Fruit fly (Drosophila melanogaster) whole organism, embryonic: ENCODE data around the gene Prp18.

Source experiments
- CG11504 ChIP-seq: fragments of 200-800 bp; sonication (Bioruptor generic); optimal IDR thresholded peaks from 3 replicates; lab custom pipeline; 2019; ENCODE audit warnings: missing biosample characterization, mild to moderate bottlenecking, missing genetic modification characterization, moderate library complexity
- CG11560 ChIP-seq: fragments of 200-800 bp; sonication (Bioruptor generic); IDR thresholded peaks from 3 replicates; pipeline ENCODE4 v1.3.6; 2022; ENCODE audit warnings: missing biosample characterization, missing genetic modification characterization
- CG11696 ChIP-seq: fragments of 200-800 bp; sonication (Bioruptor generic); IDR thresholded peaks from 2 replicates; pipeline ENCODE4 v1.3.6; 2022; ENCODE audit warnings: missing biosample characterization, missing genetic modification characterization
- CG12299 ChIP-seq: fragments of 200-800 bp; sonication (Bioruptor generic); optimal IDR thresholded peaks from 2 replicates; lab custom pipeline; 2018; ENCODE audit warnings: missing biosample characterization, mild to moderate bottlenecking, missing genetic modification characterization
- CG12391 ChIP-seq: fragments of 200-800 bp; sonication (Bioruptor generic); optimal IDR thresholded peaks from 3 replicates; lab custom pipeline; 2018; ENCODE audit warnings: missing biosample characterization, mild to moderate bottlenecking, missing genetic modification characterization, moderate library complexity
- CG13287 ChIP-seq: fragments of 200-800 bp; sonication (Bioruptor generic); IDR thresholded peaks from 2 replicates; pipeline ENCODE4 v1.3.6; 2022; ENCODE audit warnings: missing biosample characterization, missing genetic modification characterization; ENCODE audit not compliant: partially characterized antibody
- CG13775 ChIP-seq: fragments of 200-800 bp; sonication (Bioruptor generic); optimal IDR thresholded peaks from 3 replicates; lab custom pipeline; 2017; ENCODE audit warnings: missing biosample characterization, mild to moderate bottlenecking, missing genetic modification characterization
- CG2116 ChIP-seq: fragments of 200-800 bp; sonication (Bioruptor generic); optimal IDR thresholded peaks from 3 replicates; lab custom pipeline; 2018; ENCODE audit warnings: missing biosample characterization, mild to moderate bottlenecking, missing genetic modification characterization
- CG2889 ChIP-seq: fragments of 200-800 bp; sonication (Bioruptor generic); IDR thresholded peaks from 3 replicates; pipeline ENCODE4 v1.3.6; 2022; ENCODE audit warnings: missing biosample characterization, missing genetic modification characterization
- CG32772 ChIP-seq: fragments of 200-800 bp; sonication (Bioruptor generic); IDR thresholded peaks from 2 replicates; pipeline ENCODE4 v1.3.6; 2022; ENCODE audit warnings: missing biosample characterization, missing genetic modification characterization
- CG33213 ChIP-seq: fragments of 200-800 bp; sonication (Bioruptor generic); optimal IDR thresholded peaks from 3 replicates; lab custom pipeline; 2016; ENCODE audit warnings: missing biosample characterization, missing genetic modification characterization
- CG3726 ChIP-seq: fragments of 200-800 bp; sonication (Bioruptor generic); IDR thresholded peaks from 3 replicates; pipeline ENCODE4, ENCODE4 v1.3.6; 2022; ENCODE audit warnings: missing biosample characterization, missing genetic modification characterization
- CG5953 ChIP-seq: fragments of 200-800 bp; sonication (Bioruptor generic); IDR thresholded peaks from 2 replicates; pipeline ENCODE4 v1.3.6; 2022; ENCODE audit warnings: missing biosample characterization, missing genetic modification characterization
- CG6791 ChIP-seq: fragments of 200-800 bp; sonication (Bioruptor generic); IDR thresholded peaks from 3 replicates; pipeline ENCODE4 v1.3.6; 2022; ENCODE audit warnings: missing biosample characterization, missing genetic modification characterization; ENCODE audit not compliant: partially characterized antibody
- CG7357 ChIP-seq: fragments of 200-800 bp; sonication (Bioruptor generic); IDR thresholded peaks from 3 replicates; pipeline ENCODE4 v1.3.6; 2022; ENCODE audit warnings: missing biosample characterization, missing genetic modification characterization
- D19A ChIP-seq: fragments of 200-800 bp; optimal IDR thresholded peaks from 3 replicates; lab custom pipeline; 2019; ENCODE audit warnings: missing biosample characterization, mild to moderate bottlenecking, missing genetic modification characterization, moderate library complexity
- Dfd ChIP-seq, 2 experiments: fragments of >200 bp; optimal IDR thresholded peaks; 2 replicates each; lab custom pipeline; 2017; ENCODE audit warnings: missing biosample characterization in 2 of 2, missing genetic modification characterization in 2 of 2
- Dip3 ChIP-seq: fragments of 200-800 bp; sonication (Bioruptor generic); optimal IDR thresholded peaks from 3 replicates; lab custom pipeline; 2016; ENCODE audit warnings: missing biosample characterization, missing genetic modification characterization
- Dref ChIP-seq: fragments of 200-800 bp; sonication (Bioruptor generic); IDR thresholded peaks from 2 replicates; pipeline ENCODE4 v1.3.6; 2022; ENCODE audit warnings: missing biosample characterization, missing genetic modification characterization
- HLH3B ChIP-seq: fragments of 200-800 bp; sonication (Bioruptor generic); IDR thresholded peaks from 2 replicates; pipeline ENCODE4 v1.3.6; 2022; ENCODE audit warnings: missing biosample characterization, missing genetic modification characterization
- Hr3 ChIP-seq: fragments of 200-800 bp; sonication (Bioruptor generic); optimal IDR thresholded peaks from 3 replicates; lab custom pipeline; 2016; ENCODE audit warnings: missing biosample characterization, missing genetic modification characterization
- Lhr ChIP-seq: fragments of 200-800 bp; sonication (Bioruptor generic); optimal IDR thresholded peaks from 3 replicates; lab custom pipeline; 2017; ENCODE audit warnings: mild to moderate bottlenecking, missing biosample characterization, missing genetic modification reagents, missing genetic modification characterization
- Mrtf ChIP-seq: fragments of 200-800 bp; sonication (Bioruptor generic); IDR thresholded peaks from 3 replicates; pipeline ENCODE4 v1.3.6; 2022; ENCODE audit warnings: missing biosample characterization, missing genetic modification characterization
- NFAT ChIP-seq: fragments of 200-800 bp; sonication (Bioruptor generic); IDR thresholded peaks from 2 replicates; pipeline ENCODE4 v1.3.6; 2022; ENCODE audit warnings: missing biosample characterization, missing genetic modification characterization
- Ravus ChIP-seq: fragments of 200-800 bp; sonication (Bioruptor generic); IDR thresholded peaks from 2 replicates; pipeline ENCODE4 v1.3.6; 2022; ENCODE audit warnings: missing biosample characterization, missing genetic modification characterization
- Six4 ChIP-seq: fragments of 200-800 bp; sonication (Bioruptor generic); optimal IDR thresholded peaks from 2 replicates; lab custom pipeline; 2016; ENCODE audit warnings: missing biosample characterization, missing genetic modification characterization
- Usf ChIP-seq: fragments of 200-800 bp; sonication (Bioruptor generic); optimal IDR thresholded peaks from 2 replicates; lab custom pipeline; 2017; ENCODE audit warnings: missing genotype, missing biosample characterization, missing genetic modification characterization
- Xrp1 ChIP-seq: fragments of 200-800 bp; sonication (Bioruptor generic); IDR thresholded peaks from 2 replicates; pipeline ENCODE4 v1.3.6; 2022; ENCODE audit warnings: missing biosample characterization, missing genetic modification characterization
- ab ChIP-seq: fragments of 200-800 bp; sonication (Bioruptor generic); optimal IDR thresholded peaks from 2 replicates; lab custom pipeline; 2016; ENCODE audit warnings: missing biosample characterization, missing genetic modification characterization
- ac ChIP-seq: fragments of 200-800 bp; sonication (Bioruptor generic); optimal IDR thresholded peaks from 3 replicates; lab custom pipeline; 2017; ENCODE audit warnings: missing biosample characterization, mild to moderate bottlenecking, missing genetic modification characterization
- ash1 ChIP-seq: fragments of 200-800 bp; sonication (Bioruptor generic); optimal IDR thresholded peaks from 2 replicates; lab custom pipeline; 2018; ENCODE audit warnings: missing biosample characterization, mild to moderate bottlenecking, missing genetic modification characterization
- ato ChIP-seq: fragments of 200-800 bp; sonication (Bioruptor generic); IDR thresholded peaks from 2 replicates; pipeline ENCODE4 v1.3.6; 2022; ENCODE audit warnings: missing biosample characterization, missing genetic modification characterization; ENCODE audit not compliant: partially characterized antibody
- bab2 ChIP-seq: fragments of 200-800 bp; sonication (Bioruptor generic); optimal IDR thresholded peaks from 2 replicates; lab custom pipeline; 2016; ENCODE audit warnings: missing biosample characterization, missing genetic modification characterization
- ci ChIP-seq: fragments of 200-800 bp; sonication (Bioruptor generic); IDR thresholded peaks from 3 replicates; pipeline ENCODE4 v1.3.6; 2022; ENCODE audit warnings: missing biosample characterization, missing genetic modification characterization
- cwo ChIP-seq: fragments of 200-800 bp; sonication (Bioruptor generic); optimal IDR thresholded peaks from 3 replicates; lab custom pipeline; 2017; ENCODE audit warnings: missing biosample characterization, missing genetic modification characterization, mild to moderate bottlenecking, moderate library complexity, missing genetic modification reagents
- da ChIP-seq: fragments of 200-800 bp; sonication (Bioruptor generic); optimal IDR thresholded peaks from 2 replicates; lab custom pipeline; 2016; ENCODE audit warnings: missing biosample characterization, missing genetic modification characterization
- dmrt11E ChIP-seq: fragments of 200-800 bp; sonication (Bioruptor generic); optimal IDR thresholded peaks from 3 replicates; lab custom pipeline; 2018; ENCODE audit warnings: missing biosample characterization, mild to moderate bottlenecking, missing genetic modification characterization, moderate library complexity
- dmrt99B ChIP-seq: fragments of 200-800 bp; sonication (Bioruptor generic); optimal IDR thresholded peaks from 2 replicates; lab custom pipeline; 2018; ENCODE audit warnings: missing biosample characterization, mild to moderate bottlenecking, missing genetic modification characterization, moderate library complexity
- eyg ChIP-seq: fragments of 200-800 bp; sonication (Bioruptor generic); optimal IDR thresholded peaks from 3 replicates; lab custom pipeline; 2016; ENCODE audit warnings: missing biosample characterization, missing genetic modification characterization
- h ChIP-seq: fragments of >200 bp; optimal IDR thresholded peaks from 2 replicates; lab custom pipeline; 2017
- jumu ChIP-seq: fragments of 200-800 bp; sonication (Bioruptor generic); optimal IDR thresholded peaks from 3 replicates; lab custom pipeline; 2016; ENCODE audit warnings: missing biosample characterization, missing genetic modification characterization
- lola ChIP-seq, 3 experiments: fragments of >200 bp in 2 of 3; fragments of 200-800 bp in 1 of 3; sonication (Bioruptor generic) in 1 of 3; optimal IDR thresholded peaks; 2 replicates each; lab custom pipeline; 2017 to 2019; ENCODE audit warnings: missing biosample characterization in 3 of 3, missing genetic modification characterization in 3 of 3, mild to moderate bottlenecking in 1 of 3, moderate library complexity in 1 of 3
- nau ChIP-seq: fragments of 200-800 bp; sonication (Bioruptor generic); optimal IDR thresholded peaks from 3 replicates; lab custom pipeline; 2017; ENCODE audit warnings: missing biosample characterization, mild to moderate bottlenecking, missing genetic modification characterization, missing genetic modification reagents
- nerfin-1 ChIP-seq: fragments of 200-800 bp; sonication (Bioruptor generic); optimal IDR thresholded peaks from 3 replicates; lab custom pipeline; 2019; ENCODE audit warnings: missing biosample characterization, mild to moderate bottlenecking, missing genetic modification characterization, moderate library complexity
- ranshi ChIP-seq: fragments of 200-800 bp; sonication (Bioruptor generic); IDR thresholded peaks from 2 replicates; pipeline ENCODE4 v1.3.6; 2022; ENCODE audit warnings: missing biosample characterization, missing genetic modification characterization
- sc ChIP-seq, 3 experiments: fragments of >200 bp in 2 of 3; fragments of 200-800 bp in 1 of 3; sonication (Bioruptor generic) in 1 of 3; optimal IDR thresholded peaks; 2 replicates in 2 of 3; 3 replicates in 1 of 3; lab custom pipeline; 2017; ENCODE audit warnings: mild to moderate bottlenecking in 1 of 3, missing biosample characterization in 1 of 3, missing genetic modification characterization in 1 of 3, missing genetic modification reagents in 1 of 3
- sisA ChIP-seq: fragments of 200-800 bp; sonication (Bioruptor generic); IDR thresholded peaks from 2 replicates; pipeline ENCODE4 v1.3.6; 2022; ENCODE audit warnings: missing biosample characterization, missing genetic modification characterization
- so ChIP-seq: fragments of 200-800 bp; sonication (Bioruptor generic); IDR thresholded peaks from 3 replicates; pipeline ENCODE4 v1.3.6; 2022; ENCODE audit warnings: missing biosample characterization, missing genetic modification characterization
- ssp ChIP-seq: fragments of 200-800 bp; sonication (Bioruptor generic); IDR thresholded peaks from 2 replicates; pipeline ENCODE4 v1.3.6; 2022; ENCODE audit warnings: missing biosample characterization, missing genetic modification characterization
- tna ChIP-seq: fragments of 200-800 bp; sonication (Bioruptor generic); IDR thresholded peaks from 2 replicates; pipeline ENCODE4 v1.3.6; 2022; ENCODE audit warnings: missing biosample characterization, missing genetic modification characterization; ENCODE audit not compliant: partially characterized antibody
- tx ChIP-seq: fragments of 200-800 bp; sonication (Bioruptor generic); optimal IDR thresholded peaks from 2 replicates; lab custom pipeline; 2016; ENCODE audit warnings: missing biosample characterization, missing genetic modification characterization
- unpg ChIP-seq: fragments of 200-800 bp; sonication (Bioruptor generic); optimal IDR thresholded peaks from 3 replicates; lab custom pipeline; 2018; ENCODE audit warnings: missing biosample characterization, mild to moderate bottlenecking, missing genetic modification characterization, moderate library complexity

Gene Prp18

DNA sequence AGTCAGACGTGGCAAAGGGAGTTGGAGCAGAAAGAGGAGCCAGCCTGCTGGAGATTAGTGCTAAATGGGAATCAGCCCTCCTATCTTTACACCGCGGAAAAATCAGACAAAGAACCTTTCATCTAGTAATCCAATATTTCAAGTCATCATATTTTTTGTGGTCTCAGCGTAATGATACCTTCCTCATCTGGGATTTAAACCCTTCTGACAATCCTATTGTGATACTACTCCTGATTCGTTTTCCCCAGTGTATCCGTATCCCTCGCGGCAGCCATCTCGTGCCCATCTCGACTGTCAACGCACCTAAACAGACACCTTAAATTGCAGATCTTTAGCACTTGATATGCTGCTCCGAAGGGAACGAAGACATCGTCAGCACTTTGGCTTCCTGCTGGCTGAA is 32.7 kb downstream of the Prp18 start (continued):
- TF ChIP-seq CG13287 (no peak), tna (no peak), Hr3 (no peak), dmrt11E (tag; lab: Kevin White, UChicago) (no peak), CG13775 (no peak), Xrp1 (GFP tag; lab: Robert Waterston, UW) (no peak), CG32772 (peak; percentile 48; the same call in 1 of the 2 replicates), Dip3 (GFP tag; lab: Kevin White, UChicago) (no peak), Dfd (GFP tag; optimal IDR thresholded peaks at IDR 0.05; lab: Kevin White, UChicago) (no peak), CG11696 (GFP tag; lab: Robert Waterston, UW) (no peak), CG3726 (no peak), ac (GFP tag; lab: Kevin White, UChicago) (no peak), CG5953 (GFP tag; lab: Robert Waterston, UW) (no peak), NFAT (GFP tag; lab: Robert Waterston, UW) (no peak), ci (GFP tag; lab: Robert Waterston, UW) (no peak; the same call in 2 of the 3 replicates), jumu (GFP tag; lab: Kevin White, UChicago) (no peak), HLH3B (no peak; the same call in 1 of the 2 replicates), CG7357 (GFP tag; lab: Robert Waterston, UW) (no peak), unpg (no peak), bab2 (no peak), Dref (GFP tag; lab: Robert Waterston, UW) (no peak), cwo (GFP tag; lab: Kevin White, UChicago) (no peak), CG2889 (GFP tag; lab: Robert Waterston, UW) (no peak), CG6791 (no peak), eyg (no peak), ssp (GFP tag; lab: Robert Waterston, UW) (peak; percentile 15; the same call in 1 of the 2 replicates), ato (no peak), D19A (tag; lab: Kevin White, UChicago) (no peak), sc (optimal IDR thresholded peaks at IDR 0.05; lab: Kevin White, UChicago) (no peak), sc (GFP tag; optimal IDR thresholded peaks at IDR 0.05; lab: Kevin White, UChicago) (no peak), tx (GFP tag; lab: Kevin White, UChicago) (no peak), CG33213 (no peak), nerfin-1 (tag; lab: Kevin White, UChicago) (no peak), Usf (no peak), Mrtf (GFP tag; lab: Robert Waterston, UW) (no peak), CG12391 (tag; lab: Kevin White, UChicago) (no peak), dmrt99B (tag; lab: Kevin White, UChicago) (no peak), lola (GFP tag; optimal IDR thresholded peaks at IDR 0.05; lab: Kevin White, UChicago) (no peak), CG11560 (tag; lab: Robert Waterston, UW) (no peak), CG12299 (tag; lab: Kevin White, UChicago) (no peak), h (lab: Kevin White, UChicago) (no peak), CG11504 (tag; lab: Kevin White, UChicago) (no peak), ab (GFP tag; lab: Kevin White, UChicago) (no peak), sisA (GFP tag; lab: Robert Waterston, UW) (peak; percentile 37; the same call in 1 of the 2 replicates), Lhr (GFP tag; lab: Kevin White, UChicago) (no peak), CG2116 (GFP tag; lab: Kevin White, UChicago) (no peak), ranshi (GFP tag; lab: Robert Waterston, UW) (peak; percentile 41; the same call in 1 of the 2 replicates), Six4 (GFP tag; lab: Kevin White, UChicago) (no peak), da (GFP tag; lab: Kevin White, UChicago) (no peak), so (GFP tag; lab: Robert Waterston, UW) (no peak; the same call in 2 of the 3 replicates), nau (no peak), Ravus (GFP tag; lab: Robert Waterston, UW) (no peak), ash1 (GFP tag; lab: Kevin White, UChicago) (no peak)
